Worm (Caenorhabditis elegans): ENCODE measurements around the gene lido-11.

DNA sequence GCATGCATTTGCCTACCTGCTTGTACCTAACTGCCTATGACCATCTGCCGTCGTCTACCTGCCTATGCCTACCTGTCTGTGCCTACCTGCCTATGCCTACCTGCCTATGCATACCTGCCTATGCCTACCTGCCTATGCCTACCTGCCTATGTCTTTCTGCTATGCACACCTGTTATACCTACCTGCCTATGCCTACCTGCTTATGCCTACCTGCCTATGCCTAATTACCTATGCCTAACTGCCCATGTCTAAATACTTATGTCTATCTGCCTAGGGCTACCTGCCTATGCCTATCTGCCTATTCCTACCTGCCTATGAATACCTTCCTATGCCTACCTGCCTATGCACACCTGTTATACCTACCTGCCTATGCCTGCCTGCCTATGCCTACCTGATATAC, 37.4 kb upstream of the lido-11 start:
- TF ChIP-seq ama-1 (optimal IDR thresholded peaks at IDR 0.05): no peak
- no peak for TF ChIP-seq hnd-1 (tag; optimal IDR thresholded peaks at IDR 0.05)
- no peak for TF ChIP-seq hmbx-1 (tag; optimal IDR thresholded peaks at IDR 0.05)
- TF ChIP-seq tbx-11 (GFP tag; IDR thresholded peaks at IDR 0.05): no peak
- TF ChIP-seq pes-1 (GFP tag; IDR thresholded peaks at IDR 0.05): no peak
